Fruit fly (Drosophila melanogaster) whole organism, embryonic: Measurements from ENCODE around the gene Pex16.

ENCODE experiments used
- Abd-B ChIP-seq: fragments of 200-800 bp; sonication (Bioruptor generic); optimal IDR thresholded peaks from 2 replicates; lab custom pipeline; 2018; ENCODE audit warnings: missing biosample characterization, mild to moderate bottlenecking, missing genetic modification characterization, moderate library complexity
- Atf3 ChIP-seq: fragments of 200-800 bp; sonication (Bioruptor generic); optimal IDR thresholded peaks from 3 replicates; lab custom pipeline; 2016; ENCODE audit warnings: missing biosample characterization, missing genetic modification characterization
- B-H1 ChIP-seq: fragments of 200-800 bp; sonication (Bioruptor generic); IDR thresholded peaks from 3 replicates; pipeline ENCODE4 v1.3.6; 2022; ENCODE audit warnings: missing biosample characterization, missing genetic modification characterization
- BEAF-32 ChIP-seq: fragments of 200-800 bp; sonication (Bioruptor generic); optimal IDR thresholded peaks from 3 replicates; lab custom pipeline; 2017; ENCODE audit warnings: missing biosample characterization, missing genetic modification characterization, mild to moderate bottlenecking, moderate library complexity, missing genetic modification reagents
- CG10321 ChIP-seq: fragments of 200-800 bp; sonication (Bioruptor generic); IDR thresholded peaks from 2 replicates; pipeline ENCODE4 v1.3.6; 2022; ENCODE audit warnings: missing biosample characterization, missing genetic modification characterization
- CG10431 ChIP-seq: fragments of 200-800 bp; sonication (Bioruptor generic); optimal IDR thresholded peaks from 3 replicates; lab custom pipeline; 2018; ENCODE audit warnings: missing biosample characterization, mild to moderate bottlenecking, missing genetic modification characterization
- CG10543 ChIP-seq: fragments of 200-800 bp; sonication (Bioruptor generic); optimal IDR thresholded peaks from 3 replicates; lab custom pipeline; 2017; ENCODE audit warnings: missing biosample characterization, mild to moderate bottlenecking, missing genetic modification characterization, moderate library complexity
- CG12299 ChIP-seq: fragments of 200-800 bp; sonication (Bioruptor generic); optimal IDR thresholded peaks from 2 replicates; lab custom pipeline; 2018; ENCODE audit warnings: missing biosample characterization, mild to moderate bottlenecking, missing genetic modification characterization
- CG14441 ChIP-seq: fragments of 200-800 bp; sonication (Bioruptor generic); IDR thresholded peaks from 2 replicates; pipeline ENCODE4 v1.3.6; 2022; ENCODE audit warnings: missing biosample characterization, missing genetic modification characterization
- CG15269 ChIP-seq: fragments of 200-800 bp; sonication (Bioruptor generic); optimal IDR thresholded peaks from 2 replicates; lab custom pipeline; 2018; ENCODE audit warnings: missing biosample characterization, mild to moderate bottlenecking, missing genetic modification characterization, moderate library complexity
- CG16779 ChIP-seq: fragments of 200-800 bp; sonication (Bioruptor generic); IDR thresholded peaks from 2 replicates; pipeline ENCODE4 v1.3.6; 2022; ENCODE audit warnings: missing biosample characterization, missing genetic modification characterization
- CG2678 ChIP-seq: fragments of 200-800 bp; sonication (Bioruptor generic); optimal IDR thresholded peaks from 3 replicates; lab custom pipeline; 2019; ENCODE audit warnings: missing biosample characterization, mild to moderate bottlenecking, missing genetic modification characterization, moderate library complexity
- CG31441 ChIP-seq: fragments of 200-800 bp; sonication (Bioruptor generic); IDR thresholded peaks from 2 replicates; pipeline ENCODE4 v1.3.6; 2022; ENCODE audit warnings: missing biosample characterization, missing genetic modification characterization
- CG4282 ChIP-seq: fragments of 200-800 bp; sonication (Bioruptor generic); optimal IDR thresholded peaks from 2 replicates; lab custom pipeline; 2016; ENCODE audit warnings: missing biosample characterization, missing genetic modification characterization
- CG4707 ChIP-seq: fragments of 200-800 bp; sonication (Bioruptor generic); optimal IDR thresholded peaks from 2 replicates; lab custom pipeline; 2018; ENCODE audit warnings: missing biosample characterization, mild to moderate bottlenecking, missing genetic modification characterization, moderate library complexity
- CG5245 ChIP-seq: fragments of 200-800 bp; sonication (Bioruptor generic); optimal IDR thresholded peaks from 3 replicates; lab custom pipeline; 2016; ENCODE audit warnings: missing biosample characterization, missing genetic modification characterization
- CG6654 ChIP-seq: fragments of 200-800 bp; sonication (Bioruptor generic); optimal IDR thresholded peaks from 2 replicates; lab custom pipeline; 2017; ENCODE audit warnings: missing biosample characterization, mild to moderate bottlenecking, missing genetic modification characterization
- CG7928 ChIP-seq: fragments of 200-800 bp; sonication (Bioruptor generic); optimal IDR thresholded peaks from 2 replicates; lab custom pipeline; 2017; ENCODE audit warnings: missing biosample characterization, mild to moderate bottlenecking, missing genetic modification characterization
- CG8290 ChIP-seq, 3 experiments: fragments of 200-800 bp; sonication (Bioruptor generic); optimal IDR thresholded peaks; 2 replicates each; lab custom pipeline; 2016 to 2019; ENCODE audit warnings: missing biosample characterization in 3 of 3, missing genetic modification characterization in 3 of 3, mild to moderate bottlenecking in 2 of 3, moderate library complexity in 1 of 3
- D ChIP-seq, 2 experiments: fragments of 200-800 bp in 1 of 2; fragments of >200 bp in 1 of 2; sonication (Bioruptor generic) in 1 of 2; optimal IDR thresholded peaks; 2 replicates in 1 of 2; 3 replicates in 1 of 2; lab custom pipeline; 2017; ENCODE audit warnings: mild to moderate bottlenecking in 1 of 2, missing biosample characterization in 1 of 2, missing genetic modification characterization in 1 of 2, missing genetic modification reagents in 1 of 2
- Fer1 ChIP-seq: fragments of 200-800 bp; sonication (Bioruptor generic); optimal IDR thresholded peaks from 2 replicates; lab custom pipeline; 2017; ENCODE audit warnings: missing biosample characterization, mild to moderate bottlenecking, missing genetic modification characterization
- HmgZ ChIP-seq: fragments of 200-800 bp; sonication (Bioruptor generic); optimal IDR thresholded peaks from 2 replicates; lab custom pipeline; 2018; ENCODE audit warnings: missing biosample characterization, mild to moderate bottlenecking, missing genetic modification characterization
- Hmr ChIP-seq: fragments of 200-800 bp; sonication (Bioruptor generic); optimal IDR thresholded peaks from 3 replicates; lab custom pipeline; 2017; ENCODE audit warnings: mild to moderate bottlenecking, missing biosample characterization, missing genetic modification reagents, missing genetic modification characterization
- Med ChIP-seq: fragments of 200-800 bp; sonication (Bioruptor generic); peaks from one replicate; lab custom pipeline; 2016; ENCODE audit warnings: missing biosample characterization, missing genetic modification characterization, mild to moderate bottlenecking, inconsistent platforms, moderate library complexity
- NC2α ChIP-seq: fragments of 200-800 bp; sonication (Bioruptor generic); optimal IDR thresholded peaks from 2 replicates; lab custom pipeline; 2016; ENCODE audit warnings: missing biosample characterization, missing genetic modification characterization
- Neu2 ChIP-seq: fragments of 200-800 bp; sonication (Bioruptor generic); optimal IDR thresholded peaks from 3 replicates; lab custom pipeline; 2016; ENCODE audit warnings: missing biosample characterization, missing genetic modification characterization, borderline replicate concordance
- Pdp1 ChIP-seq, 2 experiments: fragments of 200-800 bp; sonication (Bioruptor generic); optimal IDR thresholded peaks; 3 replicates each; lab custom pipeline; 2016; ENCODE audit warnings: missing biosample characterization in 2 of 2, missing genetic modification characterization in 2 of 2, mild to moderate bottlenecking in 1 of 2, moderate library complexity in 1 of 2
- Sox102F ChIP-seq: fragments of 200-800 bp; sonication (Bioruptor generic); optimal IDR thresholded peaks from 2 replicates; lab custom pipeline; 2018; ENCODE audit warnings: missing biosample characterization, mild to moderate bottlenecking, missing genetic modification characterization, moderate library complexity
- Sry-β ChIP-seq: fragments of 200-800 bp; sonication (Bioruptor generic); optimal IDR thresholded peaks from 2 replicates; lab custom pipeline; 2018; ENCODE audit warnings: missing biosample characterization, mild to moderate bottlenecking, missing genetic modification characterization, moderate library complexity
- abd-A ChIP-seq: fragments of 200-800 bp; sonication (Bioruptor generic); optimal IDR thresholded peaks from 3 replicates; lab custom pipeline; 2019; ENCODE audit warnings: missing biosample characterization, mild to moderate bottlenecking, missing genetic modification characterization, moderate library complexity
- cad ChIP-seq: fragments of >200 bp; optimal IDR thresholded peaks from 2 replicates; lab custom pipeline; 2017; ENCODE audit warnings: missing biosample characterization, missing genetic modification characterization
- dm ChIP-seq: fragments of 200-800 bp; sonication (Bioruptor generic); optimal IDR thresholded peaks from 3 replicates; lab custom pipeline; 2016; ENCODE audit warnings: missing biosample characterization, missing genetic modification characterization
- dysf ChIP-seq: fragments of 200-800 bp; sonication (Bioruptor generic); IDR thresholded peaks from 3 replicates; pipeline ENCODE4 v1.3.6; 2022; ENCODE audit warnings: missing biosample characterization, missing genetic modification characterization
- esg ChIP-seq: fragments of 200-800 bp; sonication (Bioruptor generic); conservative IDR thresholded peaks from 2 replicates; pipeline ENCODE4 v1.3.6; 2022; ENCODE audit warnings: missing biosample characterization, missing genetic modification characterization
- hbn ChIP-seq: fragments of 200-800 bp; sonication (Bioruptor generic); IDR thresholded peaks from 2 replicates; pipeline ENCODE4 v1.3.6; 2022; ENCODE audit warnings: missing biosample characterization, missing genetic modification characterization; ENCODE audit not compliant: partially characterized antibody
- kni ChIP-seq: fragments of 200-800 bp; sonication (Bioruptor generic); optimal IDR thresholded peaks from 3 replicates; lab custom pipeline; 2017; ENCODE audit warnings: mild to moderate bottlenecking, missing biosample characterization, missing genetic modification reagents, missing genetic modification characterization
- odd ChIP-seq: fragments of 200-800 bp; sonication (Bioruptor generic); optimal IDR thresholded peaks from 2 replicates; lab custom pipeline; 2017; ENCODE audit warnings: missing biosample characterization, mild to moderate bottlenecking, missing genetic modification characterization
- pan ChIP-seq, 4 experiments: fragments of >200 bp in 3 of 4; fragments of 200-800 bp in 1 of 4; sonication (Bioruptor generic) in 1 of 4; optimal IDR thresholded peaks in 3 of 4; IDR thresholded peaks in 1 of 4; 2 replicates each; pipeline versions ENCODE4 v1.3.6 to Lab custom; 2017 to 2022; ENCODE audit warnings: missing biosample characterization in 2 of 4, missing genetic modification characterization in 2 of 4, mixed read lengths in 1 of 4
- pzg ChIP-seq: fragments of 200-800 bp; sonication (Bioruptor generic); optimal IDR thresholded peaks from 3 replicates; lab custom pipeline; 2018; ENCODE audit warnings: missing biosample characterization, mild to moderate bottlenecking, missing genetic modification characterization, moderate library complexity
- ranshi ChIP-seq: fragments of 200-800 bp; sonication (Bioruptor generic); IDR thresholded peaks from 2 replicates; pipeline ENCODE4 v1.3.6; 2022; ENCODE audit warnings: missing biosample characterization, missing genetic modification characterization
- ro ChIP-seq: fragments of 200-800 bp; sonication (Bioruptor generic); IDR thresholded peaks from 2 replicates; pipeline ENCODE4 v1.3.6; 2022; ENCODE audit warnings: missing biosample characterization, missing genetic modification characterization
- sim ChIP-seq: fragments of 200-800 bp; sonication (Bioruptor generic); IDR thresholded peaks from 2 replicates; pipeline ENCODE4 v1.3.6; 2022; ENCODE audit warnings: missing biosample characterization, missing genetic modification characterization
- sna ChIP-seq: fragments of 200-800 bp; sonication (Bioruptor generic); IDR thresholded peaks from 2 replicates; pipeline ENCODE4 v1.3.6; 2022; ENCODE audit warnings: missing biosample characterization, missing genetic modification characterization; ENCODE audit not compliant: partially characterized antibody
- sob ChIP-seq: fragments of 200-800 bp; sonication (Bioruptor generic); IDR thresholded peaks from 2 replicates; pipeline ENCODE4 v1.3.6; 2022; ENCODE audit warnings: missing biosample characterization, missing genetic modification characterization
- sug ChIP-seq: fragments of 200-800 bp; optimal IDR thresholded peaks from 2 replicates; lab custom pipeline; 2019; ENCODE audit warnings: missing biosample characterization, mild to moderate bottlenecking, missing genetic modification characterization, moderate library complexity
- wek ChIP-seq: fragments of 200-800 bp; sonication (Bioruptor generic); optimal IDR thresholded peaks from 3 replicates; lab custom pipeline; 2018; ENCODE audit warnings: missing biosample characterization, mild to moderate bottlenecking, missing genetic modification characterization, moderate library complexity

Gene Pex16

DNA sequence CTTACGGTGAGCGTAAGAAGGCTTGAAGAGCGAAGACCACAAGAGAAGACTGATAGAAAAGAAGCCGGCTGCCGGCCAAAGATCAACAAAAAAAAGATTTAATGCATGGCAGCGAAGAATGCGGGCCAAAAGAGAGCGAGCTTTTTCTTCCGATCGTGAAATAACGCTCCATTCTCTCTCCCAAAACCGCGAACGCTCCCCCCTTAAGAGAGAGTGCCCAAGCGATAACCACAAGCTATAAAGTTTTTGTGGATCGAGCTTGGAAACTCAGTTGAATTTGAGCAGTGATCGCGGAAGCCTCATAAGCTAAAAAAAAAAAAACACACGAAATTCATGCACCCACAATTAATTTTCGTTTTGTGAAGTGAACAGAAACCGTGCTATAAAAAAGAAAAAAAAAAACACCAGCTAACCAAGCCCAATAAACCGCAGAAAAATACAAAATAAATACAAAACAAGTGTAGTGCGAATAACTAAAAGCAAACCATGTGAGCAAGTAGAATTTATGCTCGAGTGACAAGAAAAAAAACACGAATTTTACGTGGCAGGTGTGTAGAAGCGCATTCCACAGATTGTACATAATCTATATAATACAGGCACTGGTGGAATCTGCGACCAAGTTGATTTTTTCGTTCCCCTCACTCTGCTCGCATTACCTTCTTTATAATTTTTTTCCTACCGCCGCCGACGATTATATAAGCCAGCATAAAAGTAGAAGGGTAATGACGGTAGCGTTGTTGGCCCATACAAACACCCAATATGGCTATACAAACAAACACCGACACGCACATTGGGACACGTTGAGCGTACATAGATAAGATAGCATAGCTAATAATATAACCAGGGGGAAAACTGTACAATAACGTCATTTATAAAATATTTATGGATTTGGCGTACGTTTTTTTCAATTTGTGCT, 47.5 kb downstream of the Pex16 start, which contains the start of gene CG13252 (continued):
- TF ChIP-seq odd (GFP tag; lab: Kevin White, UChicago) (peak; percentile 59), CG5245 (no peak), NC2α (GFP tag; lab: Kevin White, UChicago) (no peak), ranshi (GFP tag; lab: Robert Waterston, UW) (0 out of 2 replicates have a peak, but pooled peaks have one; percentile 12), BEAF-32 (GFP tag; lab: Kevin White, UChicago) (no peak), CG6654 (GFP tag; lab: Kevin White, UChicago) (no peak), Atf3 (GFP tag; lab: Kevin White, UChicago) (no peak), CG10321 (GFP tag; lab: Robert Waterston, UW) (no peak), dm (GFP tag; lab: Kevin White, UChicago) (no peak), CG16779 (GFP tag; lab: Robert Waterston, UW) (no peak), esg (GFP tag; lab: Robert Waterston, UW) (no peak), cad (GFP tag; lab: Kevin White, UChicago) (no peak), ro (GFP tag; lab: Robert Waterston, UW) (no peak), CG10543 (GFP tag; lab: Kevin White, UChicago) (peak; percentile 44), CG7928 (GFP tag; lab: Kevin White, UChicago) (no peak), Fer1 (GFP tag; lab: Kevin White, UChicago) (peak; percentile 4), kni (GFP tag; lab: Kevin White, UChicago) (peak; percentile 77), CG12299 (tag; lab: Kevin White, UChicago) (no peak), CG4707 (GFP tag; lab: Kevin White, UChicago) (peak; percentile 40), Pdp1 (GFP tag; optimal IDR thresholded peaks at IDR 0.05; lab: Kevin White, UChicago) (peak in 1 of 2 experiments; percentile 97), CG14441 (GFP tag; lab: Robert Waterston, UW) (peak; percentile 42; the same call in 1 of the 2 replicates), Med (GFP tag; lab: Kevin White, UChicago) (peak; percentile 85), CG2678 (tag; lab: Kevin White, UChicago) (peak; percentile 57), sna (GFP tag; lab: Robert Waterston, UW) (no peak), CG31441 (no peak), CG4282 (GFP tag; lab: Kevin White, UChicago) (no peak), D (optimal IDR thresholded peaks at IDR 0.05; lab: Kevin White, UChicago) (no peak), D (GFP tag; optimal IDR thresholded peaks at IDR 0.05; lab: Kevin White, UChicago) (no peak), Hmr (peak; percentile 27), CG15269 (tag; lab: Kevin White, UChicago) (peak; percentile 24), hbn (GFP tag; lab: Robert Waterston, UW) (0 out of 2 replicates have a peak, but pooled peaks have one; percentile 44), dysf (GFP tag; lab: Robert Waterston, UW) (no peak; the same call in 2 of the 3 replicates), B-H1 (GFP tag; lab: Robert Waterston, UW) (no peak; the same call in 2 of the 3 replicates), Abd-B (no peak), CG10431 (GFP tag; lab: Kevin White, UChicago) (peak; percentile 13), pzg (GFP tag; lab: Kevin White, UChicago) (no peak), abd-A (tag; lab: Kevin White, UChicago) (no peak), Neu2 (GFP tag; lab: Kevin White, UChicago) (no peak), CG8290 (GFP tag; optimal IDR thresholded peaks at IDR 0.05; lab: Kevin White, UChicago) (no peak), CG8290 (tag; optimal IDR thresholded peaks at IDR 0.05; lab: Kevin White, UChicago) (peak in 1 of 2 experiments; percentile 82), HmgZ (tag; lab: Kevin White, UChicago) (peak; percentile 34), Sox102F (GFP tag; lab: Kevin White, UChicago) (peak; percentile 7), wek (GFP tag; lab: Kevin White, UChicago) (peak; percentile 60), Sry-β (GFP tag; lab: Kevin White, UChicago) (peak; percentile 11), sob (GFP tag; lab: Robert Waterston, UW) (peak; percentile 20; the same call in 1 of the 2 replicates), sug (tag; lab: Kevin White, UChicago) (peak; percentile 16), sim (GFP tag; lab: Robert Waterston, UW) (no peak), pan (optimal IDR thresholded peaks at IDR 0.05; lab: Kevin White, UChicago) (no peak), pan (GFP tag; optimal IDR thresholded peaks at IDR 0.05 in 1 of 2, IDR thresholded peaks at IDR 0.05 in 1 of 2) (peak in 1 of 2 experiments; percentile 8)
